Worm (Caenorhabditis elegans): Measurements from ENCODE around the gene R11A8.1.

R11A8.1 gene

DNA sequence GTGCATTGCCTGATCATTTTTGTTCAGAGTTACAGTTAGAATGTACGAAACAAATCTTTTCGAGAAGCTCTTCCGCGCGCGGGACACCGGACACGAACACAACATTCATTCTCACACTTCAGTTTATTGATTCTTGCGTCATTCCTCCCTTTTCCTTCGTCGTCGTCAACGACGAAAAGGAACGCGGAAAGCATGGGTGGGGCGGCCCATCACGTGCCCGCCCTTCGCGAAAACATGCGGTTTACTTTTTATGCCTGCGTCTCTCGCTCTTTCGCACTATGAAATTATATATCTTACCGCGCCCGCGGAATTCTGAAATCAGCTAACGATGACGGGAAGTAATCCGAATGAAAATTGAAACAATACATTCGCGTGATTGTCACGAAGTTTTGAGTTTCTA, 23.7 kb upstream of the R11A8.1 start (continued):
- TF ChIP-seq K12H6.12 (tag; optimal IDR thresholded peaks at IDR 0.05), result no peak
- TF ChIP-seq snpc-4 (GFP tag; optimal IDR thresholded peaks at IDR 0.05), result no peak
- peak in 1 of 4 experiments; percentile 20 for TF ChIP-seq snpc-4 (tag; optimal IDR thresholded peaks at IDR 0.05)
- peak; percentile 27 for TF ChIP-seq ztf-26 (tag; optimal IDR thresholded peaks at IDR 0.05)
- TF ChIP-seq pbrm-1 (GFP tag; IDR thresholded peaks at IDR 0.05), result 0 out of 2 replicates have a peak, but pooled peaks have one; percentile 32
- no peak for TF ChIP-seq ccch-3 (GFP tag; optimal IDR thresholded peaks at IDR 0.05)
- no peak for TF ChIP-seq sptf-2 (GFP tag; optimal IDR thresholded peaks at IDR 0.05)
- TF ChIP-seq attf-5 (GFP tag; optimal IDR thresholded peaks at IDR 0.05), result peak; percentile 70
- peak; percentile 67; the same call in 1 of the 2 replicates for TF ChIP-seq zfh-2 (GFP tag; conservative IDR thresholded peaks at IDR 0.05)
- peak; percentile 82; the same call in 1 of the 2 replicates for TF ChIP-seq Y56A3A.18 (GFP tag; IDR thresholded peaks at IDR 0.05)
- no peak for TF ChIP-seq dpl-1 (GFP tag; optimal IDR thresholded peaks at IDR 0.05)
- no peak for TF ChIP-seq B0035.1 (tag; optimal IDR thresholded peaks at IDR 0.05)
- TF ChIP-seq F57C9.4 (tag; optimal IDR thresholded peaks at IDR 0.05), result no peak
- TF ChIP-seq Y95B8A.8 (GFP tag; IDR thresholded peaks at IDR 0.05), result no peak; the same call in 1 of the 2 replicates
- TF ChIP-seq hsf-1 (GFP tag; IDR thresholded peaks at IDR 0.05), result peak; percentile 66
- TF ChIP-seq somi-1 (GFP tag; optimal IDR thresholded peaks at IDR 0.05), result peak; percentile 28
- TF ChIP-seq F52B5.7 (tag; optimal IDR thresholded peaks at IDR 0.05), result no peak
- no peak for TF ChIP-seq T07F8.4 (tag; optimal IDR thresholded peaks at IDR 0.05)
- TF ChIP-seq ZK185.1 (tag; optimal IDR thresholded peaks at IDR 0.05; ENCODE audit: poor library complexity, severe bottlenecking), result no peak
- no peak for TF ChIP-seq lsy-27 (tag; optimal IDR thresholded peaks at IDR 0.05; ENCODE audit: borderline replicate concordance, insufficient read depth)
- TF ChIP-seq cebp-1 (GFP tag; IDR thresholded peaks at IDR 0.05), result no peak
- peak; percentile 74 for TF ChIP-seq cebp-1 (tag; optimal IDR thresholded peaks at IDR 0.05)
- TF ChIP-seq madf-6 (GFP tag; IDR thresholded peaks at IDR 0.05), result peak; percentile 80
- 0 out of 2 replicates have a peak, but pooled peaks have one; percentile 44 for TF ChIP-seq B0336.3 (GFP tag; IDR thresholded peaks at IDR 0.05)
- TF ChIP-seq tlf-1 (GFP tag; optimal IDR thresholded peaks at IDR 0.05), result peak; percentile 45
- no peak for TF ChIP-seq F10E7.11 (tag; optimal IDR thresholded peaks at IDR 0.05)
- TF ChIP-seq mes-4 (tag; optimal IDR thresholded peaks at IDR 0.05), result no peak
- no peak for TF ChIP-seq ceh-27 (GFP tag; optimal IDR thresholded peaks at IDR 0.05)
- no peak for TF ChIP-seq aptf-2 (GFP tag; conservative IDR thresholded peaks at IDR 0.05)
- no peak for TF ChIP-seq mcd-1 (GFP tag; IDR thresholded peaks at IDR 0.05)
- TF ChIP-seq ekl-4 (GFP tag; IDR thresholded peaks at IDR 0.05), result no peak
- TF ChIP-seq nfya-1 (tag; optimal IDR thresholded peaks at IDR 0.05; ENCODE audit: borderline replicate concordance, insufficient read depth), result no peak
- no peak for TF ChIP-seq C06A6.2 (GFP tag; conservative IDR thresholded peaks at IDR 0.05)
- TF ChIP-seq F37B4.10 (GFP tag; IDR thresholded peaks at IDR 0.05), result no peak
- TF ChIP-seq nhr-80 (tag; optimal IDR thresholded peaks at IDR 0.05), result peak; percentile 1
- TF ChIP-seq tbp1 (GFP tag; optimal IDR thresholded peaks at IDR 0.05), result no peak
- no peak for TF ChIP-seq lin-35 (GFP tag; optimal IDR thresholded peaks at IDR 0.05)
- TF ChIP-seq tbx-9 (tag; optimal IDR thresholded peaks at IDR 0.05; ENCODE audit: borderline replicate concordance), result no peak
- TF ChIP-seq attf-3 (GFP tag; conservative IDR thresholded peaks at IDR 0.05), result no peak
- TF ChIP-seq F33H1.4 (GFP tag; IDR thresholded peaks at IDR 0.05), result peak; percentile 15; the same call in 1 of the 2 replicates
- TF ChIP-seq rec-8 (tag; optimal IDR thresholded peaks at IDR 0.05), result no peak
- TF ChIP-seq madf-8 (GFP tag; conservative IDR thresholded peaks at IDR 0.05), result peak; percentile 63
- TF ChIP-seq zim-3 (tag; optimal IDR thresholded peaks at IDR 0.05), result no peak
- TF ChIP-seq chd-7 (tag; optimal IDR thresholded peaks at IDR 0.05), result peak; percentile 1
- no peak for TF ChIP-seq fkh-3 (tag; optimal IDR thresholded peaks at IDR 0.05)
- no peak for TF ChIP-seq ama-1 (optimal IDR thresholded peaks at IDR 0.05)
- TF ChIP-seq ama-1 (GFP tag; optimal IDR thresholded peaks at IDR 0.05), result no peak
- TF ChIP-seq Y53G8AR.9 (GFP tag; conservative IDR thresholded peaks at IDR 0.05), result no peak
- TF ChIP-seq lin-40 (tag; optimal IDR thresholded peaks at IDR 0.05), result peak; percentile 48
